Fruit fly (Drosophila melanogaster): ENCODE measurements around the gene CG9747.

DNA sequence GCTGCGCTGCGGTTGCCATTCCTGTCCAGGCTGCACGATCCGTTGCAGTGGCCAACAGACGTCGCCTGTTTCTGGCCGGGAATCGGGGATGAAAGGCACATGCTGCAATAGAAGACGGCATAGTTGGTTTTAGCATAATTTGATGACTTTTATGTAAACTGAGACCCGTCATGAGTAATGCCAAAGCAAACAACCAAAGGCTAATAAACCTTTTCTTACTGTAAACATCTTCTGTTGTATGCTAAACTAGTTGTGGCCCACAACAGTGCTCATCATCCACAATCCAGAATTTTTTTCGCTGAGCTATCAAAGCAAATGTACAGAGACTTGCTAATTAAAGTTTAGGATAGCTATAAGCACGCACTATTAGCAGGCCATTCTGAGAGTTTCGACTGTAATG is 7.7 kb upstream of the CG9747 start:
- TF ChIP-seq pan (optimal IDR thresholded peaks at IDR 0.05) = no peak
- TF ChIP-seq EcR (GFP tag; optimal IDR thresholded peaks at IDR 0.05) = no peak
- TF ChIP-seq usp (GFP tag; optimal IDR thresholded peaks at IDR 0.05) = no peak
- TF ChIP-seq psq (optimal IDR thresholded peaks at IDR 0.05) = no peak
- TF ChIP-seq Dll (optimal IDR thresholded peaks at IDR 0.05) = no peak
- TF ChIP-seq CG8478 (optimal IDR thresholded peaks at IDR 0.05) = no peak

All from whole organism.